Fruit fly (Drosophila melanogaster) whole organism, embryonic: ENCODE results near the gene Tim17a2.

Experiments used
- Bdp1 ChIP-seq: fragments of 200-800 bp; sonication (Bioruptor generic); optimal IDR thresholded peaks from 3 replicates; lab custom pipeline; 2016; ENCODE audit warnings: missing biosample characterization, missing genetic modification characterization
- CG10565 ChIP-seq: fragments of 200-800 bp; sonication (Bioruptor generic); optimal IDR thresholded peaks from 3 replicates; lab custom pipeline; 2016; ENCODE audit warnings: missing biosample characterization, mild to moderate bottlenecking, missing genetic modification characterization
- CG10654 ChIP-seq: fragments of 200-800 bp; sonication (Bioruptor generic); optimal IDR thresholded peaks from 2 replicates; lab custom pipeline; 2016; ENCODE audit warnings: missing biosample characterization, missing genetic modification characterization
- CG11398 ChIP-seq: fragments of 200-800 bp; sonication (Bioruptor generic); optimal IDR thresholded peaks from 2 replicates; lab custom pipeline; 2016; ENCODE audit warnings: missing biosample characterization, missing genetic modification characterization
- CG12659 ChIP-seq: fragments of 200-800 bp; sonication (Bioruptor generic); optimal IDR thresholded peaks from 3 replicates; lab custom pipeline; 2017; ENCODE audit warnings: mild to moderate bottlenecking, missing biosample characterization, missing genetic modification reagents, missing genetic modification characterization
- CG15073 ChIP-seq: fragments of 200-800 bp; sonication (Bioruptor generic); optimal IDR thresholded peaks from 2 replicates; lab custom pipeline; 2016; ENCODE audit warnings: missing biosample characterization, missing genetic modification characterization
- CG17186 ChIP-seq: fragments of 200-800 bp; sonication (Bioruptor generic); optimal IDR thresholded peaks from 3 replicates; lab custom pipeline; 2017; ENCODE audit warnings: missing biosample characterization, missing genetic modification reagents, missing genetic modification characterization
- CG17612 ChIP-seq: fragments of 200-800 bp; sonication (Bioruptor generic); IDR thresholded peaks from 2 replicates; pipeline ENCODE4 v1.3.6; 2022; ENCODE audit warnings: missing biosample characterization, missing genetic modification characterization
- CG17912 ChIP-seq: fragments of 200-800 bp; sonication (Bioruptor generic); optimal IDR thresholded peaks from 2 replicates; lab custom pipeline; 2018; ENCODE audit warnings: missing biosample characterization, mild to moderate bottlenecking, missing genetic modification characterization
- CG18011 ChIP-seq: fragments of 200-800 bp; sonication (Bioruptor generic); optimal IDR thresholded peaks from 2 replicates; lab custom pipeline; 2017; ENCODE audit warnings: missing biosample characterization, missing genetic modification characterization, mild to moderate bottlenecking, moderate library complexity, missing genotype
- CG2120 ChIP-seq: fragments of 200-800 bp; sonication (Bioruptor generic); optimal IDR thresholded peaks from 3 replicates; lab custom pipeline; 2016; ENCODE audit warnings: missing biosample characterization, missing genetic modification characterization
- CG32532 ChIP-seq: fragments of 200-800 bp; sonication (Bioruptor generic); IDR thresholded peaks from 2 replicates; pipeline ENCODE4 v1.3.6; 2022; ENCODE audit warnings: missing biosample characterization, missing genetic modification characterization
- CG32772 ChIP-seq: fragments of 200-800 bp; sonication (Bioruptor generic); IDR thresholded peaks from 2 replicates; pipeline ENCODE4 v1.3.6; 2022; ENCODE audit warnings: missing biosample characterization, missing genetic modification characterization
- CG3847 ChIP-seq: fragments of 200-800 bp; sonication (Bioruptor generic); IDR thresholded peaks from 2 replicates; pipeline ENCODE4 v1.3.6; 2022; ENCODE audit warnings: missing biosample characterization, missing genetic modification characterization
- CG42726 ChIP-seq: fragments of 200-800 bp; sonication (Bioruptor generic); IDR thresholded peaks from 2 replicates; pipeline ENCODE4 v1.3.6; 2022; ENCODE audit warnings: missing biosample characterization, missing genetic modification characterization; ENCODE audit not compliant: partially characterized antibody
- CG4404 ChIP-seq: fragments of 200-800 bp; sonication (Bioruptor generic); IDR thresholded peaks from 2 replicates; pipeline ENCODE4 v1.3.6; 2022; ENCODE audit warnings: missing biosample characterization, missing genetic modification characterization
- CG4854 ChIP-seq: fragments of 200-800 bp; sonication (Bioruptor generic); optimal IDR thresholded peaks from 2 replicates; lab custom pipeline; 2016; ENCODE audit warnings: missing biosample characterization, missing genetic modification characterization, inconsistent platforms
- CG6175 ChIP-seq: fragments of 200-800 bp; sonication (Bioruptor generic); IDR thresholded peaks from 3 replicates; pipeline ENCODE4 v1.3.6; 2022; ENCODE audit warnings: missing biosample characterization, missing genetic modification characterization
- CG6813 ChIP-seq: fragments of 200-800 bp; sonication (Bioruptor generic); optimal IDR thresholded peaks from 2 replicates; lab custom pipeline; 2017; ENCODE audit warnings: missing biosample characterization, missing genetic modification characterization, mild to moderate bottlenecking, moderate library complexity, missing genetic modification reagents
- CG7271 ChIP-seq: fragments of 200-800 bp; sonication (Bioruptor generic); optimal IDR thresholded peaks from 2 replicates; lab custom pipeline; 2018; ENCODE audit warnings: missing biosample characterization, mild to moderate bottlenecking, missing genetic modification characterization, moderate library complexity
- CG8359 ChIP-seq: fragments of 200-800 bp; sonication (Bioruptor generic); optimal IDR thresholded peaks from 2 replicates; lab custom pipeline; 2017; ENCODE audit warnings: missing biosample characterization, mild to moderate bottlenecking, missing genetic modification characterization, borderline replicate concordance
- CG9797 ChIP-seq: fragments of 200-800 bp; sonication (Bioruptor generic); optimal IDR thresholded peaks from 3 replicates; lab custom pipeline; 2018; ENCODE audit warnings: missing biosample characterization, mild to moderate bottlenecking, missing genetic modification characterization
- Dad ChIP-seq: fragments of 200-800 bp; sonication (Bioruptor generic); optimal IDR thresholded peaks from 3 replicates; lab custom pipeline; 2016; ENCODE audit warnings: missing biosample characterization, missing genetic modification characterization
- Dip3 ChIP-seq: fragments of 200-800 bp; sonication (Bioruptor generic); optimal IDR thresholded peaks from 3 replicates; lab custom pipeline; 2016; ENCODE audit warnings: missing biosample characterization, missing genetic modification characterization
- Doc2 ChIP-seq: fragments of 200-800 bp; sonication (Bioruptor generic); IDR thresholded peaks from 2 replicates; pipeline ENCODE4 v1.3.6; 2022; ENCODE audit warnings: missing biosample characterization, missing genetic modification characterization
- Dref ChIP-seq: fragments of 200-800 bp; sonication (Bioruptor generic); IDR thresholded peaks from 2 replicates; pipeline ENCODE4 v1.3.6; 2022; ENCODE audit warnings: missing biosample characterization, missing genetic modification characterization
- Gug ChIP-seq: fragments of 200-800 bp; sonication (Bioruptor generic); IDR thresholded peaks from 4 replicates; pipeline ENCODE4 v1.3.6; 2022; ENCODE audit warnings: missing biosample characterization, missing genetic modification characterization
- H2.0 ChIP-seq: fragments of 200-800 bp; sonication (Bioruptor generic); IDR thresholded peaks from 2 replicates; pipeline ENCODE4 v1.3.6; 2022; ENCODE audit warnings: missing biosample characterization, missing genetic modification characterization
- HLH4C ChIP-seq: fragments of 200-800 bp; sonication (Bioruptor generic); IDR thresholded peaks from 3 replicates; pipeline ENCODE4 v1.3.6; 2022; ENCODE audit warnings: missing biosample characterization, missing genetic modification characterization; ENCODE audit not compliant: partially characterized antibody
- HLHmδ ChIP-seq: fragments of 200-800 bp; sonication (Bioruptor generic); optimal IDR thresholded peaks from 2 replicates; lab custom pipeline; 2018; ENCODE audit warnings: missing biosample characterization, mild to moderate bottlenecking, missing genetic modification characterization, moderate library complexity
- Hey ChIP-seq: fragments of 200-800 bp; sonication (Bioruptor generic); optimal IDR thresholded peaks from 3 replicates; lab custom pipeline; 2018; ENCODE audit warnings: missing biosample characterization, mild to moderate bottlenecking, missing genetic modification characterization
- MBD-R2 ChIP-seq: fragments of 200-800 bp; sonication (Bioruptor generic); IDR thresholded peaks from 2 replicates; pipeline ENCODE4 v1.3.6; 2022; ENCODE audit warnings: missing biosample characterization, missing genetic modification characterization
- Ptx1 ChIP-seq: fragments of 200-800 bp; sonication (Bioruptor generic); IDR thresholded peaks from 2 replicates; pipeline ENCODE4 v1.3.6; 2022; ENCODE audit warnings: missing biosample characterization, missing genetic modification characterization
- en ChIP-seq: fragments of 200-800 bp; sonication (Bioruptor generic); optimal IDR thresholded peaks from 2 replicates; lab custom pipeline; 2016; ENCODE audit warnings: missing biosample characterization, missing genetic modification characterization
- ewg ChIP-seq: fragments of 200-800 bp; sonication (Bioruptor generic); optimal IDR thresholded peaks from 3 replicates; lab custom pipeline; 2017; ENCODE audit warnings: mild to moderate bottlenecking, missing biosample characterization, missing genetic modification reagents, missing genetic modification characterization
- eyg ChIP-seq: fragments of 200-800 bp; sonication (Bioruptor generic); optimal IDR thresholded peaks from 3 replicates; lab custom pipeline; 2016; ENCODE audit warnings: missing biosample characterization, missing genetic modification characterization
- fd102C ChIP-seq: fragments of 200-800 bp; sonication (Bioruptor generic); optimal IDR thresholded peaks from 2 replicates; lab custom pipeline; 2018; ENCODE audit warnings: missing biosample characterization, mild to moderate bottlenecking, missing genetic modification characterization, moderate library complexity
- ftz-f1 ChIP-seq: fragments of 200-800 bp; sonication (Bioruptor generic); optimal IDR thresholded peaks from 2 replicates; lab custom pipeline; 2016; ENCODE audit warnings: missing biosample characterization, missing genetic modification characterization
- gfzf ChIP-seq: fragments of 200-800 bp; sonication (Bioruptor generic); optimal IDR thresholded peaks from 2 replicates; lab custom pipeline; 2016; ENCODE audit warnings: missing biosample characterization, mild to moderate bottlenecking, missing genetic modification characterization, moderate library complexity
- ham ChIP-seq: fragments of 200-800 bp; sonication (Bioruptor generic); IDR thresholded peaks from 2 replicates; pipeline ENCODE4 v1.3.6; 2022; ENCODE audit warnings: missing biosample characterization, missing genetic modification characterization
- lmd ChIP-seq: fragments of 200-800 bp; sonication (Bioruptor generic); IDR thresholded peaks from 2 replicates; pipeline ENCODE4 v1.3.6; 2022; ENCODE audit warnings: missing biosample characterization, missing genetic modification characterization
- pzg ChIP-seq: fragments of 200-800 bp; sonication (Bioruptor generic); optimal IDR thresholded peaks from 3 replicates; lab custom pipeline; 2018; ENCODE audit warnings: missing biosample characterization, mild to moderate bottlenecking, missing genetic modification characterization, moderate library complexity
- row ChIP-seq: fragments of 200-800 bp; sonication (Bioruptor generic); IDR thresholded peaks from 3 replicates; pipeline ENCODE4 v1.3.6; 2022; ENCODE audit warnings: missing biosample characterization, missing genetic modification characterization
- run ChIP-seq: fragments of 200-800 bp; sonication (Bioruptor generic); optimal IDR thresholded peaks from 3 replicates; lab custom pipeline; 2018; ENCODE audit warnings: missing biosample characterization, mild to moderate bottlenecking, missing genetic modification characterization
- stc ChIP-seq: fragments of 200-800 bp; sonication (Bioruptor generic); IDR thresholded peaks from 2 replicates; pipeline ENCODE4 v1.3.6; 2022; ENCODE audit warnings: missing biosample characterization, missing genetic modification characterization
- tin ChIP-seq: fragments of 200-800 bp; sonication (Bioruptor generic); optimal IDR thresholded peaks from 3 replicates; lab custom pipeline; 2016; ENCODE audit warnings: missing biosample characterization, missing genetic modification characterization
- unpg ChIP-seq: fragments of 200-800 bp; sonication (Bioruptor generic); optimal IDR thresholded peaks from 3 replicates; lab custom pipeline; 2018; ENCODE audit warnings: missing biosample characterization, mild to moderate bottlenecking, missing genetic modification characterization, moderate library complexity
- zen ChIP-seq: fragments of 200-800 bp; sonication (Bioruptor generic); optimal IDR thresholded peaks from 3 replicates; lab custom pipeline; 2018; ENCODE audit warnings: missing biosample characterization, mild to moderate bottlenecking, missing genetic modification characterization, moderate library complexity

Gene Tim17a2

DNA sequence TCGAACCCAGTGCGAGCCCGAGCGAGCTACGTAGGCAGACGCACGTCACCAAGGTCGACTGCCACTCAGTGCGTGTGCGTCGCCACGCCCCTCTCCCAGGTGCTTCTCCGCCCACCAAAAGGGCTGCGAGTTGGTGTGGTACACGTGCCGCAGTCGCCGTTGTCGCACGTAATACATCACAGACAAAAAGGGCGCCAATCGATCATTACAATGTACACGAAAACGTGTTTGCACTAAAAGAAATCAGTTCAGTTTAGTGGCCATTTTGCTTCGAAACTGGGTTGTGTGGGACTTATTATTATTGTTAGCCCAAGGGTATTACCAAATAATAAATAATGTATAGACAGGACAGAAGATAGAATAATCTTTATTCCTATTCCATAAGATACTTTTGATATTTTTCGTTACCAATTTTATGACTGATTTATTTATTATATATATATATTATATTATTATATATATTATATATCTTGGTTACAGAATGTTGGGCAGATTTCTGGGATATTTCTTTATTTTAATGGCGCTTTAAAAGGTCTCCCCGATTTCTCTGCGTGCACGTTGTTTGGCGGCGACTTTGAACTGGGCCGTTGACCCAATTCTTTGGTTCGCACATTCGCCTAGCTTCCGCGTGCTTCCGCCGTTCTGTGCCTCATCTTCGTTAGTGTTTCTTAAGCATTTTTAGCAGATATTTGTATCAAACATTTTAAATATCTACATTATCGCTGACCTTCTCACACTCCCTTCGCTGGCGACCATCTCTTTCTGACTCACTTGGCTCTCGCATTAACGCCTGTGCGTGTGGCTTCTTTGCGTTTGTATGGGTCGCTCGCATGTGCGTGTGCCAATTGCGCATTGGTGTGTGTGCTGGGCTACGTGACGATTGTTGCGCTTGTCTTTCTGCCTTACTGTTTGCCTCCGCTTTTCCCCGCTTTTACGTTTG, 1.1 kb upstream of the Tim17a2 start (continued):
- TF ChIP-seq CG6813 (GFP tag; lab: Kevin White, UChicago) (peak; percentile 87), CG42726 (GFP tag; lab: Robert Waterston, UW) (no peak), run (peak; percentile 72), fd102C (GFP tag; lab: Kevin White, UChicago) (no peak), CG17612 (GFP tag; lab: Robert Waterston, UW) (0 out of 2 replicates have a peak, but pooled peaks have one; percentile 4), eyg (no peak), CG8359 (peak; percentile 78), CG2120 (GFP tag; lab: Kevin White, UChicago) (peak; percentile 34), ftz-f1 (GFP tag; lab: Kevin White, UChicago) (peak; percentile 83), CG7271 (peak; percentile 46), CG17186 (GFP tag; lab: Kevin White, UChicago) (no peak), row (GFP tag; lab: Robert Waterston, UW) (peak; percentile 77), CG15073 (GFP tag; lab: Kevin White, UChicago) (no peak), Doc2 (GFP tag; lab: Robert Waterston, UW) (no peak), CG10654 (GFP tag; lab: Kevin White, UChicago) (peak; percentile 65), Dref (GFP tag; lab: Robert Waterston, UW) (no peak), en (no peak), CG4854 (GFP tag; lab: Kevin White, UChicago) (peak; percentile 23), CG3847 (GFP tag; lab: Robert Waterston, UW) (peak; percentile 82), CG9797 (GFP tag; lab: Kevin White, UChicago) (no peak), zen (tag; lab: Kevin White, UChicago) (peak; percentile 73), gfzf (GFP tag; lab: Kevin White, UChicago) (no peak), CG17912 (peak; percentile 45), ham (no peak; the same call in 1 of the 2 replicates), HLHmδ (GFP tag; lab: Kevin White, UChicago) (no peak), Gug (GFP tag; lab: Robert Waterston, UW) (peak; percentile 60; the same call in 1 of the 4 replicates), H2.0 (GFP tag; lab: Robert Waterston, UW) (peak; percentile 47; the same call in 1 of the 2 replicates), CG12659 (GFP tag; lab: Kevin White, UChicago) (peak; percentile 94), MBD-R2 (GFP tag; lab: Robert Waterston, UW) (peak; percentile 36; the same call in 1 of the 2 replicates), HLH4C (GFP tag; lab: Robert Waterston, UW) (no peak), Ptx1 (GFP tag; lab: Robert Waterston, UW) (peak; percentile 83), Dad (GFP tag; lab: Kevin White, UChicago) (no peak), CG11398 (GFP tag; lab: Kevin White, UChicago) (no peak), pzg (peak; percentile 0), stc (peak; percentile 66; the same call in 1 of the 2 replicates), Dip3 (GFP tag; lab: Kevin White, UChicago) (no peak), Hey (tag; lab: Kevin White, UChicago) (peak; percentile 92), unpg (peak; percentile 83), CG6175 (GFP tag; lab: Robert Waterston, UW) (no peak; the same call in 2 of the 3 replicates), CG32532 (peak; percentile 72; the same call in 1 of the 2 replicates), Bdp1 (GFP tag; lab: Kevin White, UChicago) (no peak), lmd (GFP tag; lab: Robert Waterston, UW) (peak; percentile 88; the same call in 1 of the 2 replicates), ewg (GFP tag; lab: Kevin White, UChicago) (peak; percentile 73), CG18011 (GFP tag; lab: Kevin White, UChicago) (peak; percentile 58), CG32772 (peak; percentile 70), CG10565 (GFP tag; lab: Kevin White, UChicago) (peak; percentile 33), CG4404 (GFP tag; lab: Robert Waterston, UW) (peak; percentile 61), tin (GFP tag; lab: Kevin White, UChicago) (peak; percentile 82)
